Fruit fly (Drosophila melanogaster) whole organism, embryonic: Measurements from ENCODE around the gene CG10947.

Experiments
- ATbp ChIP-seq: fragments of 200-800 bp; sonication (Bioruptor generic); optimal IDR thresholded peaks from 2 replicates; lab custom pipeline; 2017; ENCODE audit warnings: missing biosample characterization, mild to moderate bottlenecking, missing genetic modification characterization, missing genetic modification reagents
- CG11085 ChIP-seq: fragments of 200-800 bp; sonication (Bioruptor generic); IDR thresholded peaks from 2 replicates; pipeline ENCODE4 v1.3.6; 2022; ENCODE audit warnings: missing biosample characterization, missing genetic modification characterization
- CG11696 ChIP-seq: fragments of 200-800 bp; sonication (Bioruptor generic); IDR thresholded peaks from 2 replicates; pipeline ENCODE4 v1.3.6; 2022; ENCODE audit warnings: missing biosample characterization, missing genetic modification characterization
- CG12299 ChIP-seq: fragments of 200-800 bp; sonication (Bioruptor generic); optimal IDR thresholded peaks from 2 replicates; lab custom pipeline; 2018; ENCODE audit warnings: missing biosample characterization, mild to moderate bottlenecking, missing genetic modification characterization
- CG14441 ChIP-seq: fragments of 200-800 bp; sonication (Bioruptor generic); IDR thresholded peaks from 2 replicates; pipeline ENCODE4 v1.3.6; 2022; ENCODE audit warnings: missing biosample characterization, missing genetic modification characterization
- CG17361 ChIP-seq: fragments of 200-800 bp; sonication (Bioruptor generic); IDR thresholded peaks from 3 replicates; pipeline ENCODE4 v1.3.6; 2022; ENCODE audit warnings: missing biosample characterization, missing genetic modification characterization
- CG2116 ChIP-seq: fragments of 200-800 bp; sonication (Bioruptor generic); optimal IDR thresholded peaks from 3 replicates; lab custom pipeline; 2018; ENCODE audit warnings: missing biosample characterization, mild to moderate bottlenecking, missing genetic modification characterization
- CG30403 ChIP-seq: fragments of 200-800 bp; sonication (Bioruptor generic); optimal IDR thresholded peaks from 3 replicates; lab custom pipeline; 2016; ENCODE audit warnings: missing biosample characterization, missing genetic modification characterization
- CG30431 ChIP-seq: fragments of 200-800 bp; sonication (Bioruptor generic); optimal IDR thresholded peaks from 2 replicates; lab custom pipeline; 2017; ENCODE audit warnings: missing biosample characterization, missing genetic modification characterization
- CG31365 ChIP-seq: fragments of 200-800 bp; sonication (Bioruptor generic); optimal IDR thresholded peaks from 2 replicates; lab custom pipeline; 2018; ENCODE audit warnings: missing biosample characterization, mild to moderate bottlenecking, missing genetic modification characterization
- CG3407 ChIP-seq: fragments of 200-800 bp; sonication (Bioruptor generic); optimal IDR thresholded peaks from 2 replicates; lab custom pipeline; 2018; ENCODE audit warnings: missing biosample characterization, mild to moderate bottlenecking, missing genetic modification characterization
- CG34224 ChIP-seq: fragments of 200-800 bp; sonication (Bioruptor generic); IDR thresholded peaks from 3 replicates; pipeline ENCODE4 v1.3.6; 2022; ENCODE audit warnings: missing biosample characterization, missing genetic modification characterization; ENCODE audit not compliant: partially characterized antibody
- CG5245 ChIP-seq: fragments of 200-800 bp; sonication (Bioruptor generic); optimal IDR thresholded peaks from 3 replicates; lab custom pipeline; 2016; ENCODE audit warnings: missing biosample characterization, missing genetic modification characterization
- CG5953 ChIP-seq: fragments of 200-800 bp; sonication (Bioruptor generic); IDR thresholded peaks from 2 replicates; pipeline ENCODE4 v1.3.6; 2022; ENCODE audit warnings: missing biosample characterization, missing genetic modification characterization
- CG6175 ChIP-seq: fragments of 200-800 bp; sonication (Bioruptor generic); IDR thresholded peaks from 3 replicates; pipeline ENCODE4 v1.3.6; 2022; ENCODE audit warnings: missing biosample characterization, missing genetic modification characterization
- CG6272 ChIP-seq: fragments of 200-800 bp; sonication (Bioruptor generic); IDR thresholded peaks from 2 replicates; pipeline ENCODE4 v1.3.6; 2022; ENCODE audit warnings: missing biosample characterization, missing genetic modification characterization
- CG7271 ChIP-seq: fragments of 200-800 bp; sonication (Bioruptor generic); optimal IDR thresholded peaks from 2 replicates; lab custom pipeline; 2018; ENCODE audit warnings: missing biosample characterization, mild to moderate bottlenecking, missing genetic modification characterization, moderate library complexity
- CG8089 ChIP-seq: fragments of 200-800 bp; sonication (Bioruptor generic); optimal IDR thresholded peaks from 3 replicates; lab custom pipeline; 2016; ENCODE audit warnings: missing biosample characterization, missing genetic modification characterization
- CG8290 ChIP-seq, 3 experiments: fragments of 200-800 bp; sonication (Bioruptor generic); optimal IDR thresholded peaks; 2 replicates each; lab custom pipeline; 2016 to 2019; ENCODE audit warnings: missing biosample characterization in 3 of 3, missing genetic modification characterization in 3 of 3, mild to moderate bottlenecking in 2 of 3, moderate library complexity in 1 of 3
- CHES-1-like ChIP-seq: fragments of 200-800 bp; sonication (Bioruptor generic); optimal IDR thresholded peaks from 2 replicates; lab custom pipeline; 2016; ENCODE audit warnings: missing biosample characterization, missing genetic modification characterization
- CrebB ChIP-seq: fragments of 200-800 bp; sonication (Bioruptor generic); optimal IDR thresholded peaks from 3 replicates; lab custom pipeline; 2018; ENCODE audit warnings: missing biosample characterization, mild to moderate bottlenecking, missing genetic modification characterization
- Dad ChIP-seq: fragments of 200-800 bp; sonication (Bioruptor generic); optimal IDR thresholded peaks from 3 replicates; lab custom pipeline; 2016; ENCODE audit warnings: missing biosample characterization, missing genetic modification characterization
- ERR ChIP-seq: fragments of 200-800 bp; sonication (Bioruptor generic); optimal IDR thresholded peaks from 2 replicates; lab custom pipeline; 2016; ENCODE audit warnings: missing biosample characterization, missing genetic modification characterization
- Ets65A ChIP-seq: fragments of 200-800 bp; sonication (Bioruptor generic); peaks from one replicate; lab custom pipeline; 2016; ENCODE audit warnings: missing biosample characterization, missing genetic modification characterization
- Fer3 ChIP-seq: fragments of 200-800 bp; sonication (Bioruptor generic); optimal IDR thresholded peaks from 2 replicates; lab custom pipeline; 2018; ENCODE audit warnings: missing biosample characterization, mild to moderate bottlenecking, missing genetic modification characterization, moderate library complexity
- GATAe ChIP-seq: fragments of 200-800 bp; sonication (Bioruptor generic); conservative IDR thresholded peaks from 2 replicates; pipeline ENCODE4 v1.3.6; 2022; ENCODE audit warnings: missing biosample characterization, missing genetic modification characterization
- HLH4C ChIP-seq: fragments of 200-800 bp; sonication (Bioruptor generic); IDR thresholded peaks from 3 replicates; pipeline ENCODE4 v1.3.6; 2022; ENCODE audit warnings: missing biosample characterization, missing genetic modification characterization; ENCODE audit not compliant: partially characterized antibody
- HLHmδ ChIP-seq: fragments of 200-800 bp; sonication (Bioruptor generic); optimal IDR thresholded peaks from 2 replicates; lab custom pipeline; 2018; ENCODE audit warnings: missing biosample characterization, mild to moderate bottlenecking, missing genetic modification characterization, moderate library complexity
- Jarid2 ChIP-seq: fragments of 200-800 bp; sonication (Bioruptor generic); optimal IDR thresholded peaks from 3 replicates; lab custom pipeline; 2017; ENCODE audit warnings: mild to moderate bottlenecking, missing biosample characterization, missing genetic modification reagents, missing genetic modification characterization
- Lpt ChIP-seq: fragments of >200 bp; optimal IDR thresholded peaks from 2 replicates; lab custom pipeline; 2018; ENCODE audit warnings: missing biosample characterization, missing genetic modification characterization
- Myb ChIP-seq: fragments of 200-800 bp; sonication (Bioruptor generic); optimal IDR thresholded peaks from 2 replicates; lab custom pipeline; 2016; ENCODE audit warnings: missing biosample characterization, missing genetic modification characterization
- NC2α ChIP-seq: fragments of 200-800 bp; sonication (Bioruptor generic); optimal IDR thresholded peaks from 2 replicates; lab custom pipeline; 2016; ENCODE audit warnings: missing biosample characterization, missing genetic modification characterization
- PHDP ChIP-seq: fragments of 200-800 bp; sonication (Bioruptor generic); optimal IDR thresholded peaks from 3 replicates; lab custom pipeline; 2018; ENCODE audit warnings: missing biosample characterization, mild to moderate bottlenecking, missing genetic modification characterization, moderate library complexity
- Rfx ChIP-seq: fragments of 200-800 bp; sonication (Bioruptor generic); IDR thresholded peaks from 2 replicates; pipeline ENCODE4 v1.3.6; 2022; ENCODE audit warnings: missing biosample characterization, missing genetic modification characterization
- Rx ChIP-seq: fragments of 200-800 bp; sonication (Bioruptor generic); IDR thresholded peaks from 2 replicates; pipeline ENCODE4 v1.3.6; 2022; ENCODE audit warnings: missing biosample characterization, missing genetic modification characterization
- Sox102F ChIP-seq: fragments of 200-800 bp; sonication (Bioruptor generic); optimal IDR thresholded peaks from 2 replicates; lab custom pipeline; 2018; ENCODE audit warnings: missing biosample characterization, mild to moderate bottlenecking, missing genetic modification characterization, moderate library complexity
- amos ChIP-seq: fragments of 200-800 bp; sonication (Bioruptor generic); IDR thresholded peaks from 2 replicates; pipeline ENCODE4 v1.3.6; 2022; ENCODE audit warnings: missing biosample characterization, missing genetic modification characterization; ENCODE audit not compliant: partially characterized antibody
- br ChIP-seq: fragments of >200 bp; optimal IDR thresholded peaks from 2 replicates; lab custom pipeline; 2017
- cas ChIP-seq: fragments of 200-800 bp; sonication (Bioruptor generic); IDR thresholded peaks from 2 replicates; pipeline ENCODE4 v1.3.6; 2022; ENCODE audit warnings: missing biosample characterization, missing genetic modification characterization
- caup ChIP-seq: fragments of 200-800 bp; sonication (Bioruptor generic); optimal IDR thresholded peaks from 3 replicates; lab custom pipeline; 2017; ENCODE audit warnings: missing biosample characterization, mild to moderate bottlenecking, missing genetic modification characterization, moderate library complexity; ENCODE audit not compliant: severe bottlenecking
- ems ChIP-seq: fragments of 200-800 bp; sonication (Bioruptor generic); optimal IDR thresholded peaks from 3 replicates; lab custom pipeline; 2016; ENCODE audit warnings: missing biosample characterization, missing genetic modification characterization
- eyg ChIP-seq: fragments of 200-800 bp; sonication (Bioruptor generic); optimal IDR thresholded peaks from 3 replicates; lab custom pipeline; 2016; ENCODE audit warnings: missing biosample characterization, missing genetic modification characterization
- oc ChIP-seq: fragments of 200-800 bp; sonication (Bioruptor generic); optimal IDR thresholded peaks from 2 replicates; lab custom pipeline; 2018; ENCODE audit warnings: missing biosample characterization, mild to moderate bottlenecking, missing genetic modification characterization, moderate library complexity
- salm ChIP-seq: fragments of 200-800 bp; sonication (Bioruptor generic); optimal IDR thresholded peaks from 2 replicates; lab custom pipeline; 2018; ENCODE audit warnings: missing biosample characterization, mild to moderate bottlenecking, missing genetic modification characterization
- sens ChIP-seq: fragments of 200-800 bp; sonication (Bioruptor generic); peaks from one replicate; lab custom pipeline; 2016; ENCODE audit warnings: missing biosample characterization, missing genetic modification characterization
- stwl ChIP-seq: fragments of 200-800 bp; sonication (Bioruptor generic); optimal IDR thresholded peaks from 3 replicates; lab custom pipeline; 2018; ENCODE audit warnings: missing biosample characterization, mild to moderate bottlenecking, missing genetic modification characterization, moderate library complexity
- twi ChIP-seq: fragments of 200-800 bp; optimal IDR thresholded peaks from 2 replicates; lab custom pipeline; 2019; ENCODE audit warnings: missing biosample characterization, mild to moderate bottlenecking, missing genetic modification characterization, moderate library complexity
- unc-4 ChIP-seq: fragments of 200-800 bp; sonication (Bioruptor generic); IDR thresholded peaks from 2 replicates; pipeline ENCODE4 v1.3.6; 2022; ENCODE audit warnings: missing biosample characterization, missing genetic modification characterization; ENCODE audit not compliant: partially characterized antibody
- wor ChIP-seq: fragments of 200-800 bp; sonication (Bioruptor generic); IDR thresholded peaks from 2 replicates; pipeline ENCODE4 v1.3.6; 2022; ENCODE audit warnings: missing biosample characterization, missing genetic modification characterization
- yki ChIP-seq: fragments of >200 bp; optimal IDR thresholded peaks from 3 replicates; lab custom pipeline; 2018

The CG10947 gene

dm6 chr2L:20416754-20417563 is 2.4 kb upstream of the CG10947 start, which contains the start of the genes CG10949 and Arpc2 (continued):
- TF ChIP-seq CG12299 (tag; lab: Kevin White, UChicago) (no peak), Lpt (GFP tag; lab: Kevin White, UChicago) (no peak), CG17361 (GFP tag; lab: Robert Waterston, UW) (peak; percentile 84), ERR (GFP tag; lab: Kevin White, UChicago) (no peak), CG7271 (tag; lab: Kevin White, UChicago) (no peak), sens (GFP tag; lab: Kevin White, UChicago) (peak; percentile 20), NC2α (GFP tag; lab: Kevin White, UChicago) (no peak), HLHmδ (GFP tag; lab: Kevin White, UChicago) (no peak), Fer3 (tag; lab: Kevin White, UChicago) (peak; percentile 44), CrebB (tag; lab: Kevin White, UChicago) (no peak), CG30431 (no peak), stwl (peak; percentile 66), Dad (GFP tag; lab: Kevin White, UChicago) (no peak), Rx (no peak), CG8089 (no peak), CG11085 (GFP tag; lab: Robert Waterston, UW) (no peak; the same call in 1 of the 2 replicates), CG31365 (tag; lab: Kevin White, UChicago) (no peak), CG11696 (0 out of 2 replicates have a peak, but pooled peaks have one; percentile 15), wor (GFP tag; lab: Robert Waterston, UW) (no peak), Myb (GFP tag; lab: Kevin White, UChicago) (no peak), CG8290 (GFP tag; optimal IDR thresholded peaks at IDR 0.05; lab: Kevin White, UChicago) (no peak), CG8290 (tag; optimal IDR thresholded peaks at IDR 0.05; lab: Kevin White, UChicago) (peak in 1 of 2 experiments; percentile 6), twi (tag; lab: Kevin White, UChicago) (peak; percentile 52), yki (lab: Kevin White, UChicago) (no peak), ems (no peak), CG6175 (GFP tag; lab: Robert Waterston, UW) (no peak), oc (no peak), CG14441 (GFP tag; lab: Robert Waterston, UW) (peak; percentile 47; the same call in 1 of the 2 replicates), CG2116 (GFP tag; lab: Kevin White, UChicago) (peak; percentile 65), Sox102F (GFP tag; lab: Kevin White, UChicago) (peak; percentile 61), CG34224 (GFP tag; lab: Robert Waterston, UW) (peak; percentile 63; the same call in 2 of the 3 replicates), unc-4 (GFP tag; lab: Robert Waterston, UW) (peak; percentile 66), PHDP (tag; lab: Kevin White, UChicago) (peak; percentile 57), CG5245 (GFP tag; lab: Kevin White, UChicago) (no peak), eyg (GFP tag; lab: Kevin White, UChicago) (no peak), br (lab: Kevin White, UChicago) (no peak), amos (GFP tag; lab: Robert Waterston, UW) (peak; percentile 73), CG3407 (GFP tag; lab: Kevin White, UChicago) (no peak), Jarid2 (GFP tag; lab: Kevin White, UChicago) (no peak), salm (tag; lab: Kevin White, UChicago) (no peak), CHES-1-like (GFP tag; lab: Kevin White, UChicago) (no peak), GATAe (GFP tag; lab: Robert Waterston, UW) (no peak), Rfx (GFP tag; lab: Robert Waterston, UW) (peak; percentile 34; the same call in 1 of the 2 replicates), HLH4C (GFP tag; lab: Robert Waterston, UW) (peak; percentile 28; the same call in 2 of the 3 replicates), CG6272 (no peak), CG5953 (GFP tag; lab: Robert Waterston, UW) (no peak), Ets65A (peak; percentile 74), caup (no peak), CG30403 (GFP tag; lab: Kevin White, UChicago) (peak; percentile 65), ATbp (no peak), cas (GFP tag; lab: Robert Waterston, UW) (no peak)
